Fruit fly (Drosophila melanogaster) whole organism, embryonic: ENCODE data around the gene ZIPIC.

ENCODE experiments used
- Antp ChIP-seq: fragments of 200-800 bp; sonication (Bioruptor generic); optimal IDR thresholded peaks from 3 replicates; lab custom pipeline; 2016; ENCODE audit warnings: missing biosample characterization, missing genetic modification characterization
- CG1024 ChIP-seq: fragments of 200-800 bp; sonication (Bioruptor generic); IDR thresholded peaks from 2 replicates; pipeline ENCODE4 v1.3.6; 2022; ENCODE audit warnings: missing biosample characterization, missing genetic modification characterization
- CG10959 ChIP-seq: fragments of 200-800 bp; sonication (Bioruptor generic); IDR thresholded peaks from 2 replicates; pipeline ENCODE4 v1.3.6; 2022; ENCODE audit warnings: missing biosample characterization, missing genetic modification characterization
- CG1233 ChIP-seq: fragments of 200-800 bp; sonication (Bioruptor generic); optimal IDR thresholded peaks from 4 replicates; lab custom pipeline; 2018; ENCODE audit warnings: missing biosample characterization, mild to moderate bottlenecking, missing genetic modification characterization
- CG13296 ChIP-seq: fragments of 200-800 bp; sonication (Bioruptor generic); optimal IDR thresholded peaks from 3 replicates; lab custom pipeline; 2018; ENCODE audit warnings: missing biosample characterization, mild to moderate bottlenecking, missing genetic modification characterization
- CG13424 ChIP-seq: fragments of 200-800 bp; sonication (Bioruptor generic); optimal IDR thresholded peaks from 2 replicates; lab custom pipeline; 2019; ENCODE audit warnings: missing biosample characterization, mild to moderate bottlenecking, missing genetic modification characterization, moderate library complexity
- CG17359 ChIP-seq: fragments of 200-800 bp; sonication (Bioruptor generic); optimal IDR thresholded peaks from 3 replicates; lab custom pipeline; 2018; ENCODE audit warnings: missing biosample characterization, mild to moderate bottlenecking, missing genetic modification characterization, moderate library complexity
- CG17361 ChIP-seq: fragments of 200-800 bp; sonication (Bioruptor generic); IDR thresholded peaks from 3 replicates; pipeline ENCODE4 v1.3.6; 2022; ENCODE audit warnings: missing biosample characterization, missing genetic modification characterization
- CG30403 ChIP-seq: fragments of 200-800 bp; sonication (Bioruptor generic); optimal IDR thresholded peaks from 3 replicates; lab custom pipeline; 2016; ENCODE audit warnings: missing biosample characterization, missing genetic modification characterization
- CG3847 ChIP-seq: fragments of 200-800 bp; sonication (Bioruptor generic); IDR thresholded peaks from 2 replicates; pipeline ENCODE4 v1.3.6; 2022; ENCODE audit warnings: missing biosample characterization, missing genetic modification characterization
- CG6175 ChIP-seq: fragments of 200-800 bp; sonication (Bioruptor generic); IDR thresholded peaks from 3 replicates; pipeline ENCODE4 v1.3.6; 2022; ENCODE audit warnings: missing biosample characterization, missing genetic modification characterization
- CG6765 ChIP-seq: fragments of 200-800 bp; sonication (Bioruptor generic); optimal IDR thresholded peaks from 3 replicates; lab custom pipeline; 2017; ENCODE audit warnings: missing biosample characterization, mild to moderate bottlenecking, missing genetic modification characterization
- CG8388 ChIP-seq: fragments of 200-800 bp; sonication (Bioruptor generic); optimal IDR thresholded peaks from 2 replicates; lab custom pipeline; 2019; ENCODE audit warnings: missing biosample characterization, mild to moderate bottlenecking, missing genetic modification characterization, moderate library complexity
- CTCF ChIP-seq: fragments of 200-800 bp; sonication (Bioruptor generic); optimal IDR thresholded peaks from 2 replicates; lab custom pipeline; 2017; ENCODE audit warnings: missing biosample characterization, mild to moderate bottlenecking, missing genetic modification characterization, moderate library complexity
- Dll ChIP-seq: fragments of 200-800 bp; sonication (Bioruptor generic); IDR thresholded peaks from 4 replicates; pipeline ENCODE4 v1.3.6; 2022; ENCODE audit warnings: missing biosample characterization, missing genetic modification characterization; ENCODE audit not compliant: partially characterized antibody
- E2f2 ChIP-seq: fragments of 200-800 bp; sonication (Bioruptor generic); IDR thresholded peaks from 2 replicates; pipeline ENCODE4 v1.3.6; 2022; ENCODE audit warnings: missing biosample characterization, missing genetic modification characterization
- ERR ChIP-seq: fragments of 200-800 bp; sonication (Bioruptor generic); optimal IDR thresholded peaks from 2 replicates; lab custom pipeline; 2016; ENCODE audit warnings: missing biosample characterization, missing genetic modification characterization
- Fer1 ChIP-seq: fragments of 200-800 bp; sonication (Bioruptor generic); optimal IDR thresholded peaks from 2 replicates; lab custom pipeline; 2017; ENCODE audit warnings: missing biosample characterization, mild to moderate bottlenecking, missing genetic modification characterization
- Gug ChIP-seq: fragments of 200-800 bp; sonication (Bioruptor generic); IDR thresholded peaks from 4 replicates; pipeline ENCODE4 v1.3.6; 2022; ENCODE audit warnings: missing biosample characterization, missing genetic modification characterization
- HmgD ChIP-seq: fragments of 200-800 bp; sonication (Bioruptor generic); optimal IDR thresholded peaks from 3 replicates; lab custom pipeline; 2016; ENCODE audit warnings: missing biosample characterization, missing genetic modification characterization
- Kr ChIP-seq: fragments of 200-800 bp; sonication (Bioruptor generic); optimal IDR thresholded peaks from 2 replicates; lab custom pipeline; 2017; ENCODE audit warnings: missing biosample characterization, mild to moderate bottlenecking, missing genetic modification characterization
- MTF-1 ChIP-seq: fragments of 200-800 bp; sonication (Bioruptor generic); optimal IDR thresholded peaks from 2 replicates; lab custom pipeline; 2018; ENCODE audit warnings: missing biosample characterization, mild to moderate bottlenecking, missing genetic modification characterization, borderline replicate concordance
- NK7.1 ChIP-seq: fragments of 200-800 bp; sonication (Bioruptor generic); optimal IDR thresholded peaks from 3 replicates; lab custom pipeline; 2016; ENCODE audit warnings: missing biosample characterization, missing genetic modification characterization
- Opbp ChIP-seq: fragments of 200-800 bp; sonication (Bioruptor generic); IDR thresholded peaks from 3 replicates; pipeline ENCODE4 v1.3.6; 2022; ENCODE audit warnings: missing biosample characterization, missing genetic modification characterization; ENCODE audit not compliant: partially characterized antibody
- Pdp1 ChIP-seq, 2 experiments: fragments of 200-800 bp; sonication (Bioruptor generic); optimal IDR thresholded peaks; 3 replicates each; lab custom pipeline; 2016; ENCODE audit warnings: missing biosample characterization in 2 of 2, missing genetic modification characterization in 2 of 2, mild to moderate bottlenecking in 1 of 2, moderate library complexity in 1 of 2
- Sox100B ChIP-seq: fragments of 200-800 bp; sonication (Bioruptor generic); optimal IDR thresholded peaks from 3 replicates; lab custom pipeline; 2018; ENCODE audit warnings: missing biosample characterization, mild to moderate bottlenecking, missing genetic modification characterization
- YL-1 ChIP-seq: fragments of 200-800 bp; sonication (Bioruptor generic); optimal IDR thresholded peaks from 3 replicates; lab custom pipeline; 2017; ENCODE audit warnings: missing biosample characterization, mild to moderate bottlenecking, missing genetic modification characterization
- ab ChIP-seq: fragments of 200-800 bp; sonication (Bioruptor generic); optimal IDR thresholded peaks from 2 replicates; lab custom pipeline; 2016; ENCODE audit warnings: missing biosample characterization, missing genetic modification characterization
- al ChIP-seq: fragments of 200-800 bp; sonication (Bioruptor generic); IDR thresholded peaks from 2 replicates; pipeline ENCODE4 v1.3.6; 2022; ENCODE audit warnings: missing biosample characterization, missing genetic modification characterization
- ase ChIP-seq: fragments of 200-800 bp; sonication (Bioruptor generic); IDR thresholded peaks from 3 replicates; pipeline ENCODE4 v1.3.6; 2022; ENCODE audit warnings: missing biosample characterization, missing genetic modification characterization
- cas ChIP-seq: fragments of 200-800 bp; sonication (Bioruptor generic); IDR thresholded peaks from 2 replicates; pipeline ENCODE4 v1.3.6; 2022; ENCODE audit warnings: missing biosample characterization, missing genetic modification characterization
- chinmo ChIP-seq: fragments of 200-800 bp; sonication (Bioruptor generic); IDR thresholded peaks from 4 replicates; pipeline ENCODE4 v1.3.6; 2022; ENCODE audit warnings: missing biosample characterization, missing genetic modification characterization; ENCODE audit not compliant: partially characterized antibody
- crp ChIP-seq, 2 experiments: fragments of 200-800 bp; sonication (Bioruptor generic); optimal IDR thresholded peaks; 2 replicates in 1 of 2; 3 replicates in 1 of 2; lab custom pipeline; 2017; ENCODE audit warnings: missing biosample characterization in 2 of 2, missing genetic modification characterization in 2 of 2, mild to moderate bottlenecking in 1 of 2, moderate library complexity in 1 of 2
- dan ChIP-seq: fragments of 200-800 bp; sonication (Bioruptor generic); IDR thresholded peaks from 2 replicates; pipeline ENCODE4 v1.3.6; 2022; ENCODE audit warnings: missing biosample characterization, missing genetic modification characterization
- danr ChIP-seq: fragments of 200-800 bp; sonication (Bioruptor generic); IDR thresholded peaks from 2 replicates; pipeline ENCODE4 v1.3.6; 2022; ENCODE audit warnings: missing biosample characterization, missing genetic modification characterization
- eve ChIP-seq, 2 experiments: fragments of >200 bp; optimal IDR thresholded peaks; 2 replicates each; lab custom pipeline; 2017; ENCODE audit warnings: missing biosample characterization in 2 of 2, missing genetic modification characterization in 2 of 2
- exex ChIP-seq: fragments of 200-800 bp; sonication (Bioruptor generic); optimal IDR thresholded peaks from 4 replicates; lab custom pipeline; 2018; ENCODE audit warnings: missing biosample characterization, mild to moderate bottlenecking, missing genetic modification characterization, moderate library complexity
- eyg ChIP-seq: fragments of 200-800 bp; sonication (Bioruptor generic); optimal IDR thresholded peaks from 3 replicates; lab custom pipeline; 2016; ENCODE audit warnings: missing biosample characterization, missing genetic modification characterization
- gcm ChIP-seq: fragments of 200-800 bp; sonication (Bioruptor generic); optimal IDR thresholded peaks from 2 replicates; lab custom pipeline; 2019; ENCODE audit warnings: missing biosample characterization, mild to moderate bottlenecking, missing genetic modification characterization, moderate library complexity
- gfzf ChIP-seq: fragments of 200-800 bp; sonication (Bioruptor generic); optimal IDR thresholded peaks from 2 replicates; lab custom pipeline; 2016; ENCODE audit warnings: missing biosample characterization, mild to moderate bottlenecking, missing genetic modification characterization, moderate library complexity
- insv ChIP-seq, 2 experiments: fragments of 200-800 bp; sonication (Bioruptor generic); optimal IDR thresholded peaks; 3 replicates each; lab custom pipeline; 2016 to 2018; ENCODE audit warnings: missing biosample characterization in 2 of 2, missing genetic modification characterization in 2 of 2
- nerfin-2 ChIP-seq: fragments of 200-800 bp; sonication (Bioruptor generic); IDR thresholded peaks from 2 replicates; pipeline ENCODE4 v1.3.6; 2022; ENCODE audit warnings: missing biosample characterization, missing genetic modification characterization; ENCODE audit not compliant: partially characterized antibody
- peb ChIP-seq: fragments of 200-800 bp; sonication (Bioruptor generic); IDR thresholded peaks from 2 replicates; pipeline ENCODE4 v1.3.6; 2022; ENCODE audit warnings: missing biosample characterization, missing genetic modification characterization
- sc ChIP-seq, 3 experiments: fragments of >200 bp in 2 of 3; fragments of 200-800 bp in 1 of 3; sonication (Bioruptor generic) in 1 of 3; optimal IDR thresholded peaks; 2 replicates in 2 of 3; 3 replicates in 1 of 3; lab custom pipeline; 2017; ENCODE audit warnings: mild to moderate bottlenecking in 1 of 3, missing biosample characterization in 1 of 3, missing genetic modification characterization in 1 of 3, missing genetic modification reagents in 1 of 3
- sim ChIP-seq: fragments of 200-800 bp; sonication (Bioruptor generic); IDR thresholded peaks from 2 replicates; pipeline ENCODE4 v1.3.6; 2022; ENCODE audit warnings: missing biosample characterization, missing genetic modification characterization
- slbo ChIP-seq: fragments of 200-800 bp; sonication (Bioruptor generic); IDR thresholded peaks from 2 replicates; pipeline ENCODE4 v1.3.6; 2022; ENCODE audit warnings: missing biosample characterization, missing genetic modification characterization
- ssp ChIP-seq: fragments of 200-800 bp; sonication (Bioruptor generic); IDR thresholded peaks from 2 replicates; pipeline ENCODE4 v1.3.6; 2022; ENCODE audit warnings: missing biosample characterization, missing genetic modification characterization
- trem ChIP-seq: fragments of 200-800 bp; optimal IDR thresholded peaks from 3 replicates; lab custom pipeline; 2019; ENCODE audit warnings: missing biosample characterization, mild to moderate bottlenecking, missing genetic modification characterization, moderate library complexity
- usp ChIP-seq: fragments of >200 bp; optimal IDR thresholded peaks from 2 replicates; lab custom pipeline; 2017; ENCODE audit warnings: missing biosample characterization, missing genetic modification characterization
- vvl ChIP-seq: fragments of 200-800 bp; sonication (Bioruptor generic); IDR thresholded peaks from 2 replicates; pipeline ENCODE4 v1.3.6; 2022; ENCODE audit warnings: missing biosample characterization, missing genetic modification characterization
- z ChIP-seq: fragments of 200-800 bp; sonication (Bioruptor generic); IDR thresholded peaks from 3 replicates; pipeline ENCODE4 v1.3.6; 2022; ENCODE audit warnings: missing biosample characterization, missing genetic modification characterization
- zfh1 ChIP-seq: fragments of 200-800 bp; sonication (Bioruptor generic); IDR thresholded peaks from 3 replicates; pipeline ENCODE4 v1.3.6; 2022; ENCODE audit warnings: missing biosample characterization, missing genetic modification characterization

Gene ZIPIC

dm6 chr3R:30000286-30000685 is 36.4 kb downstream of the ZIPIC start, which contains the start of gene Tace (continued):
- TF ChIP-seq NK7.1 (GFP tag; lab: Kevin White, UChicago) (no peak), gfzf (peak; percentile 67), Kr (GFP tag; lab: Kevin White, UChicago) (no peak), slbo (GFP tag; lab: Robert Waterston, UW) (no peak), Opbp (no peak), CG1233 (GFP tag; lab: Kevin White, UChicago) (no peak), sim (no peak), usp (GFP tag; lab: Kevin White, UChicago) (no peak), CG6175 (GFP tag; lab: Robert Waterston, UW) (no peak), z (GFP tag; lab: Robert Waterston, UW) (no peak), dan (GFP tag; lab: Robert Waterston, UW) (no peak), YL-1 (GFP tag; lab: Kevin White, UChicago) (peak; percentile 5), crp (GFP tag; optimal IDR thresholded peaks at IDR 0.05; lab: Kevin White, UChicago) (peak in 1 of 2 experiments; percentile 36), ab (GFP tag; lab: Kevin White, UChicago) (no peak), trem (tag; lab: Kevin White, UChicago) (peak; percentile 31), cas (GFP tag; lab: Robert Waterston, UW) (no peak), Sox100B (no peak), CTCF (GFP tag; lab: Kevin White, UChicago) (no peak), zfh1 (GFP tag; lab: Robert Waterston, UW) (no peak), CG13296 (no peak), E2f2 (peak; percentile 68), exex (tag; lab: Kevin White, UChicago) (no peak), eyg (GFP tag; lab: Kevin White, UChicago) (no peak), CG6765 (GFP tag; lab: Kevin White, UChicago) (no peak), HmgD (GFP tag; lab: Kevin White, UChicago) (no peak), MTF-1 (GFP tag; lab: Kevin White, UChicago) (no peak), vvl (GFP tag; lab: Robert Waterston, UW) (no peak), CG3847 (GFP tag; lab: Robert Waterston, UW) (no peak), danr (GFP tag; lab: Robert Waterston, UW) (no peak), eve (GFP tag; optimal IDR thresholded peaks at IDR 0.05; lab: Kevin White, UChicago) (no peak), CG1024 (GFP tag; lab: Robert Waterston, UW) (no peak), sc (optimal IDR thresholded peaks at IDR 0.05; lab: Kevin White, UChicago) (no peak), sc (GFP tag; optimal IDR thresholded peaks at IDR 0.05; lab: Kevin White, UChicago) (no peak), Antp (GFP tag; lab: Kevin White, UChicago) (no peak), peb (GFP tag; lab: Robert Waterston, UW) (no peak), gcm (GFP tag; lab: Kevin White, UChicago) (no peak), CG13424 (tag; lab: Kevin White, UChicago) (no peak), ase (no peak), Dll (GFP tag; lab: Robert Waterston, UW) (no peak), CG10959 (no peak), chinmo (GFP tag; lab: Robert Waterston, UW) (0 out of 4 replicates have a peak, but pooled peaks have one; percentile 20), CG17361 (GFP tag; lab: Robert Waterston, UW) (no peak), ssp (GFP tag; lab: Robert Waterston, UW) (no peak), CG30403 (GFP tag; lab: Kevin White, UChicago) (no peak), ERR (no peak), Fer1 (GFP tag; lab: Kevin White, UChicago) (no peak), insv (GFP tag; optimal IDR thresholded peaks at IDR 0.05; lab: Kevin White, UChicago) (peak in 1 of 2 experiments; percentile 96), al (no peak), Gug (GFP tag; lab: Robert Waterston, UW) (no peak), Pdp1 (GFP tag; optimal IDR thresholded peaks at IDR 0.05; lab: Kevin White, UChicago) (no peak), nerfin-2 (GFP tag; lab: Robert Waterston, UW) (no peak), CG8388 (GFP tag; lab: Kevin White, UChicago) (no peak), CG17359 (tag; lab: Kevin White, UChicago) (no peak)
